Worm (Caenorhabditis elegans): ENCODE measurements around the gene srbc-48.

- TF ChIP-seq unc-62 (GFP tag; optimal IDR thresholded peaks at IDR 0.05 in 1 of 2) (no peak), unc-62 (tag; optimal IDR thresholded peaks at IDR 0.05) (no peak), dmd-6 (GFP tag; IDR thresholded peaks at IDR 0.05) (no peak), ama-1 (optimal IDR thresholded peaks at IDR 0.05) (no peak), mep-1 (tag; optimal IDR thresholded peaks at IDR 0.05) (no peak), lir-3 (tag; optimal IDR thresholded peaks at IDR 0.05) (no peak), aly-2 (tag; optimal IDR thresholded peaks at IDR 0.05) (no peak), dpl-1 (GFP tag; optimal IDR thresholded peaks at IDR 0.05) (no peak)
Measured at ce11 chrV:15826110-15826509, 6.0 kb downstream of the srbc-48 start, which contains the start of gene srbc-51.
